Fruit fly (Drosophila melanogaster) whole organism, adult: ENCODE measurements around the gene CG43759.

ENCODE experiments used
- CG11617 ChIP-seq: fragments of 200-800 bp; sonication (Bioruptor generic); optimal IDR thresholded peaks from 2 replicates; lab custom pipeline; 2017; ENCODE audit warnings: mild to moderate bottlenecking, missing biosample characterization, missing genetic modification reagents, missing genetic modification characterization
- CG12768 ChIP-seq: fragments of 200-800 bp; sonication (Bioruptor generic); optimal IDR thresholded peaks from 2 replicates; lab custom pipeline; 2017; ENCODE audit warnings: missing biosample characterization, missing genetic modification characterization, mild to moderate bottlenecking, moderate library complexity, missing genetic modification reagents
- CG14711 ChIP-seq: fragments of 200-800 bp; sonication (Bioruptor generic); optimal IDR thresholded peaks from 2 replicates; lab custom pipeline; 2018; ENCODE audit warnings: missing biosample characterization, mild to moderate bottlenecking, missing genetic modification characterization, moderate library complexity
- CG1620 ChIP-seq: fragments of 200-800 bp; sonication (Bioruptor generic); optimal IDR thresholded peaks from 2 replicates; lab custom pipeline; 2016; ENCODE audit warnings: missing biosample characterization, missing genetic modification characterization
- CG33017 ChIP-seq: fragments of 200-800 bp; sonication (Bioruptor generic); optimal IDR thresholded peaks from 2 replicates; lab custom pipeline; 2018; ENCODE audit warnings: missing biosample characterization, mild to moderate bottlenecking, missing genetic modification characterization, moderate library complexity
- CG5204 ChIP-seq: fragments of 200-800 bp; sonication (Bioruptor generic); optimal IDR thresholded peaks from 2 replicates; lab custom pipeline; 2016; ENCODE audit warnings: missing biosample characterization, missing genetic modification characterization
- CG7045 ChIP-seq: fragments of 200-800 bp; sonication (Bioruptor generic); optimal IDR thresholded peaks from 2 replicates; lab custom pipeline; 2017; ENCODE audit warnings: missing biosample characterization, mild to moderate bottlenecking, missing genetic modification characterization
- CG7101 ChIP-seq: fragments of 200-800 bp; sonication (Bioruptor generic); optimal IDR thresholded peaks from 2 replicates; lab custom pipeline; 2018; ENCODE audit warnings: missing biosample characterization, mild to moderate bottlenecking, missing genetic modification characterization, moderate library complexity
- Clk ChIP-seq: fragments of 200-800 bp; sonication (Bioruptor generic); optimal IDR thresholded peaks from 2 replicates; lab custom pipeline; 2017; ENCODE audit warnings: missing biosample characterization, missing genetic modification characterization
- Crg-1 ChIP-seq: fragments of 200-800 bp; sonication (Bioruptor generic); optimal IDR thresholded peaks from 2 replicates; lab custom pipeline; 2016; ENCODE audit warnings: missing biosample characterization, missing genetic modification characterization
- Hr96 ChIP-seq: fragments of 200-800 bp; sonication (Bioruptor generic); optimal IDR thresholded peaks from 2 replicates; lab custom pipeline; 2016; ENCODE audit warnings: missing biosample characterization, missing genetic modification characterization
- Mnt ChIP-seq: fragments of 200-800 bp; sonication (Bioruptor generic); optimal IDR thresholded peaks from 2 replicates; lab custom pipeline; 2016; ENCODE audit warnings: missing biosample characterization, mild to moderate bottlenecking, missing genetic modification characterization
- bab1 ChIP-seq: fragments of 200-800 bp; sonication (Bioruptor generic); optimal IDR thresholded peaks from 3 replicates; lab custom pipeline; 2019; ENCODE audit warnings: missing biosample characterization, mild to moderate bottlenecking, missing genetic modification characterization, moderate library complexity
- cic ChIP-seq: fragments of 200-800 bp; sonication (Bioruptor generic); optimal IDR thresholded peaks from 2 replicates; lab custom pipeline; 2017; ENCODE audit warnings: missing biosample characterization, mild to moderate bottlenecking, missing genetic modification characterization, moderate library complexity
- cnc ChIP-seq, 2 experiments: fragments of >200 bp; optimal IDR thresholded peaks; 2 replicates each; lab custom pipeline; 2017
- kay ChIP-seq: fragments of 200-800 bp; sonication (Bioruptor generic); peaks from one replicate; lab custom pipeline; 2016; ENCODE audit warnings: missing biosample characterization, missing genetic modification characterization, borderline replicate concordance
- ovo ChIP-seq: fragments of 200-800 bp; sonication (Bioruptor generic); optimal IDR thresholded peaks from 2 replicates; lab custom pipeline; 2016; ENCODE audit warnings: missing biosample characterization, missing genetic modification characterization
- pad ChIP-seq: fragments of 200-800 bp; sonication (Bioruptor generic); optimal IDR thresholded peaks from 3 replicates; lab custom pipeline; 2017; ENCODE audit warnings: missing biosample characterization, missing genetic modification characterization, mild to moderate bottlenecking, moderate library complexity, missing genetic modification reagents
- tj ChIP-seq: fragments of 200-800 bp; sonication (Bioruptor generic); optimal IDR thresholded peaks from 3 replicates; lab custom pipeline; 2017; ENCODE audit warnings: missing biosample characterization, mild to moderate bottlenecking, missing genetic modification characterization, moderate library complexity
- toe ChIP-seq: fragments of 200-800 bp; sonication (Bioruptor generic); optimal IDR thresholded peaks from 2 replicates; lab custom pipeline; 2016; ENCODE audit warnings: missing biosample characterization, missing genetic modification characterization

Gene CG43759

dm6 chrX:18985208-18985861 is 55.2 kb downstream of the CG43759 start:
- TF ChIP-seq CG12768 (GFP tag; lab: Kevin White, UChicago) (no peak), cic (GFP tag; lab: Kevin White, UChicago) (no peak), CG7045 (GFP tag; lab: Kevin White, UChicago) (no peak), cnc (optimal IDR thresholded peaks at IDR 0.05; lab: Kevin White, UChicago) (no peak), ovo (GFP tag; lab: Kevin White, UChicago) (no peak), kay (no peak), CG14711 (tag; lab: Kevin White, UChicago) (no peak), CG7101 (tag; lab: Kevin White, UChicago) (no peak), tj (GFP tag; lab: Kevin White, UChicago) (no peak), CG33017 (no peak), pad (GFP tag; lab: Kevin White, UChicago) (no peak), Hr96 (GFP tag; lab: Kevin White, UChicago) (no peak), bab1 (GFP tag; lab: Kevin White, UChicago) (no peak), CG11617 (GFP tag; lab: Kevin White, UChicago) (no peak), Crg-1 (GFP tag; lab: Kevin White, UChicago) (no peak), toe (GFP tag; lab: Kevin White, UChicago) (no peak), CG5204 (GFP tag; lab: Kevin White, UChicago) (no peak), Clk (GFP tag; lab: Kevin White, UChicago) (no peak), Mnt (GFP tag; lab: Kevin White, UChicago) (no peak), CG1620 (GFP tag; lab: Kevin White, UChicago) (no peak)

- no peak for TF ChIP-seq CG1620 (GFP tag; lab: Kevin White, UChicago)
- TF ChIP-seq Crg-1 (GFP tag; lab: Kevin White, UChicago), result no peak
- TF ChIP-seq Clk (GFP tag; lab: Kevin White, UChicago), result no peak
- TF ChIP-seq cic (GFP tag; lab: Kevin White, UChicago), result no peak
- TF ChIP-seq cnc (optimal IDR thresholded peaks at IDR 0.05; lab: Kevin White, UChicago), result no peak
- TF ChIP-seq tj (GFP tag; lab: Kevin White, UChicago), result no peak
Measured at dm6 chrX:18991297-18991844, 61.2 kb downstream of the CG43759 start.

- no peak for TF ChIP-seq CG1620 (GFP tag; lab: Kevin White, UChicago)
- TF ChIP-seq tj (GFP tag; lab: Kevin White, UChicago), result no peak
- no peak for TF ChIP-seq CG7045 (GFP tag; lab: Kevin White, UChicago)
- TF ChIP-seq CG11617 (GFP tag; lab: Kevin White, UChicago), result no peak
- no peak for TF ChIP-seq Mnt (GFP tag; lab: Kevin White, UChicago)
- no peak for TF ChIP-seq bab1 (GFP tag; lab: Kevin White, UChicago)
- TF ChIP-seq Crg-1 (GFP tag; lab: Kevin White, UChicago), result no peak
- no peak for TF ChIP-seq ovo (GFP tag; lab: Kevin White, UChicago)
- TF ChIP-seq toe (GFP tag; lab: Kevin White, UChicago), result no peak
- TF ChIP-seq Clk (GFP tag; lab: Kevin White, UChicago), result no peak
- TF ChIP-seq CG14711 (tag; lab: Kevin White, UChicago), result no peak
- no peak for TF ChIP-seq cnc (optimal IDR thresholded peaks at IDR 0.05; lab: Kevin White, UChicago)
- TF ChIP-seq CG7101 (tag; lab: Kevin White, UChicago), result no peak
- TF ChIP-seq cic (GFP tag; lab: Kevin White, UChicago), result no peak
- no peak for TF ChIP-seq CG5204 (GFP tag; lab: Kevin White, UChicago)
- TF ChIP-seq CG33017, result no peak
- no peak for TF ChIP-seq CG12768 (GFP tag; lab: Kevin White, UChicago)
Measured at dm6 chrX:18992867-18993532, 62.9 kb downstream of the CG43759 start.

dm6 chrX:18996671-18997070 is 66.5 kb downstream of the CG43759 start:
- TF ChIP-seq cic (GFP tag; lab: Kevin White, UChicago) (no peak), CG14711 (tag; lab: Kevin White, UChicago) (no peak), toe (GFP tag; lab: Kevin White, UChicago) (no peak), CG11617 (GFP tag; lab: Kevin White, UChicago) (no peak), bab1 (GFP tag; lab: Kevin White, UChicago) (no peak), Hr96 (GFP tag; lab: Kevin White, UChicago) (no peak), CG1620 (GFP tag; lab: Kevin White, UChicago) (no peak), tj (GFP tag; lab: Kevin White, UChicago) (no peak), CG33017 (no peak), kay (no peak), CG12768 (GFP tag; lab: Kevin White, UChicago) (no peak), ovo (GFP tag; lab: Kevin White, UChicago) (no peak), CG5204 (GFP tag; lab: Kevin White, UChicago) (no peak), pad (GFP tag; lab: Kevin White, UChicago) (no peak), CG7101 (tag; lab: Kevin White, UChicago) (no peak), cnc (optimal IDR thresholded peaks at IDR 0.05; lab: Kevin White, UChicago) (no peak), Mnt (GFP tag; lab: Kevin White, UChicago) (no peak), Crg-1 (GFP tag; lab: Kevin White, UChicago) (no peak), Clk (GFP tag; lab: Kevin White, UChicago) (no peak)

dm6 chrX:19004739-19005138 is 74.6 kb downstream of the CG43759 start:
- TF ChIP-seq tj (GFP tag; lab: Kevin White, UChicago), result no peak
- no peak for TF ChIP-seq CG14711 (tag; lab: Kevin White, UChicago)
- TF ChIP-seq toe (GFP tag; lab: Kevin White, UChicago), result no peak
- TF ChIP-seq CG11617 (GFP tag; lab: Kevin White, UChicago), result no peak
- no peak for TF ChIP-seq pad (GFP tag; lab: Kevin White, UChicago)
- TF ChIP-seq CG7045 (GFP tag; lab: Kevin White, UChicago), result no peak
- no peak for TF ChIP-seq kay
